Worm (Caenorhabditis elegans) whole organism, L4 larva: Measurements from ENCODE around the gene daf-15.
A peak's percentile ranks its signal among the peaks of the same experiment; 100 is the strongest.

Source experiments
- D1046.2 ChIP-seq: fragments of 200-800 bp; sonication (Bioruptor generic); IDR thresholded peaks from 2 replicates; pipeline ENCODE4 v1.3.6; 2022; ENCODE audit warnings: missing genetic modification characterization, missing compliant biosample characterization
- F10B5.3 ChIP-seq: sonication (generic microtip); optimal IDR thresholded peaks from 2 replicates; lab custom pipeline; 2016; ENCODE audit warnings: mild to moderate bottlenecking, missing genetic modification characterization, missing compliant biosample characterization
- F37D6.2 ChIP-seq: sonication (generic microtip); optimal IDR thresholded peaks from 2 replicates; lab custom pipeline; 2016; ENCODE audit warnings: mild to moderate bottlenecking, missing genetic modification characterization, missing compliant biosample characterization
- R02D3.7 ChIP-seq: fragments of 150-350 bp; sonication (generic microtip); optimal IDR thresholded peaks from 3 replicates; lab custom pipeline; 2014; ENCODE audit warnings: missing biosample characterization, missing genetic modification characterization
- T26A8.4 ChIP-seq: fragments of 200-800 bp; sonication (Bioruptor generic); IDR thresholded peaks from 2 replicates; pipeline ENCODE4 v1.3.6; 2022; ENCODE audit warnings: missing genetic modification characterization, missing compliant biosample characterization
- Y105C5A.15 ChIP-seq: fragments of 200-800 bp; sonication (Bioruptor generic); IDR thresholded peaks from 2 replicates; pipeline ENCODE4 v1.3.6; 2022; ENCODE audit warnings: missing genetic modification characterization, missing compliant biosample characterization
- Y48G9A.11 ChIP-seq: fragments of 200-800 bp; sonication (Bioruptor generic); IDR thresholded peaks from 2 replicates; pipeline ENCODE4 v1.3.6; 2022; ENCODE audit warnings: missing genetic modification reagents, missing genetic modification characterization, missing compliant biosample characterization
- Y5F2A.4 ChIP-seq: fragments of 200-800 bp; sonication (Bioruptor generic); optimal IDR thresholded peaks from 2 replicates; lab custom pipeline; 2018; ENCODE audit warnings: mild to moderate bottlenecking, missing genetic modification characterization, missing compliant biosample characterization
- ZK337.2 ChIP-seq: fragments of 200-800 bp; sonication (Bioruptor generic); IDR thresholded peaks from 2 replicates; pipeline ENCODE4 v1.3.6; 2022; ENCODE audit warnings: missing genetic modification reagents, missing genetic modification characterization, missing compliant biosample characterization
- ZK546.5 ChIP-seq, 2 experiments: sonication (generic microtip); optimal IDR thresholded peaks; 2 replicates each; lab custom pipeline; 2017; ENCODE audit warnings: missing biosample characterization in 2 of 2, missing genetic modification characterization in 2 of 2
- aha-1 ChIP-seq: fragments of 150-350 bp; peaks from one replicate; lab custom pipeline; 2014; ENCODE audit warnings: missing biosample characterization, missing genetic modification characterization
- arid-1 ChIP-seq: fragments of 200-800 bp; sonication (Bioruptor generic); conservative IDR thresholded peaks from 2 replicates; pipeline ENCODE4 v1.3.6; 2022; ENCODE audit warnings: missing genetic modification reagents, missing genetic modification characterization, missing compliant biosample characterization
- attf-4 ChIP-seq: sonication (generic microtip); optimal IDR thresholded peaks from 3 replicates; lab custom pipeline; 2017; ENCODE audit warnings: missing biosample characterization, missing genetic modification characterization
- ceh-28 ChIP-seq: fragments of 150-350 bp; optimal IDR thresholded peaks from 2 replicates; lab custom pipeline; 2014; ENCODE audit warnings: missing biosample characterization, missing genetic modification reagents, missing genetic modification characterization
- ceh-44 ChIP-seq: fragments of 200-800 bp; sonication (Bioruptor generic); IDR thresholded peaks from 2 replicates; pipeline ENCODE4 v1.3.6; 2022; ENCODE audit warnings: missing genetic modification reagents, missing genetic modification characterization, missing compliant biosample characterization
- ceh-62 ChIP-seq: sonication (generic microtip); optimal IDR thresholded peaks from 2 replicates; lab custom pipeline; 2017; ENCODE audit warnings: missing biosample characterization, missing genetic modification characterization
- daf-16 ChIP-seq, 3 experiments: sonication (generic microtip); optimal IDR thresholded peaks; 2 replicates each; lab custom pipeline; 2016 to 2017; ENCODE audit warnings: missing genetic modification characterization in 3 of 3, missing genetic modification reagents in 3 of 3, mild to moderate bottlenecking in 2 of 3, missing compliant biosample characterization in 2 of 3, missing biosample characterization in 1 of 3, moderate library complexity in 1 of 3
- daf-19 ChIP-seq: fragments of 200-800 bp; sonication (Bioruptor generic); conservative IDR thresholded peaks from 2 replicates; pipeline ENCODE4 v1.3.6; 2022; ENCODE audit warnings: missing genetic modification characterization, missing compliant biosample characterization
- daf-8 ChIP-seq: fragments of 200-800 bp; sonication (Bioruptor generic); IDR thresholded peaks from 2 replicates; pipeline ENCODE4 v1.3.6; 2022; ENCODE audit warnings: missing genetic modification characterization, missing compliant biosample characterization
- duxl-1 ChIP-seq: sonication (generic microtip); optimal IDR thresholded peaks from 2 replicates; lab custom pipeline; 2016; ENCODE audit warnings: mild to moderate bottlenecking, missing genetic modification characterization, moderate library complexity, missing compliant biosample characterization; ENCODE audit not compliant: poor library complexity
- dve-1 ChIP-seq: sonication (generic microtip); optimal IDR thresholded peaks from 2 replicates; lab custom pipeline; 2017; ENCODE audit warnings: antibody characterized with exemption, mild to moderate bottlenecking, missing genetic modification characterization, missing compliant biosample characterization; ENCODE audit not compliant: insufficient read depth
- egl-27 ChIP-seq: sonication (generic microtip); optimal IDR thresholded peaks from 3 replicates; lab custom pipeline; 2017; ENCODE audit warnings: missing biosample characterization, missing genetic modification reagents, missing genetic modification characterization
- egl-43 ChIP-seq: fragments of 200-800 bp; sonication (Bioruptor generic); IDR thresholded peaks from 2 replicates; pipeline ENCODE4 v1.3.6; 2022; ENCODE audit warnings: missing genetic modification reagents, missing genetic modification characterization, missing compliant biosample characterization
- fkh-10 ChIP-seq: fragments of 150-350 bp; optimal IDR thresholded peaks from 2 replicates; lab custom pipeline; 2014; ENCODE audit warnings: missing biosample characterization, missing genetic modification reagents, missing genetic modification characterization
- hif-1 ChIP-seq, 2 experiments: sonication (generic microtip); optimal IDR thresholded peaks; 2 replicates each; lab custom pipeline; 2016 to 2017; ENCODE audit warnings: missing compliant biosample characterization in 2 of 2, missing genetic modification characterization in 2 of 2, missing genetic modification reagents in 2 of 2, missing genotype in 2 of 2, mild to moderate bottlenecking in 1 of 2
- hlh-30 ChIP-seq: sonication (generic microtip); optimal IDR thresholded peaks from 2 replicates; lab custom pipeline; 2017; ENCODE audit warnings: antibody characterized with exemption, mild to moderate bottlenecking, missing genetic modification characterization, missing compliant biosample characterization; ENCODE audit not compliant: insufficient read depth
- hmg-1.1 ChIP-seq: fragments of 200-800 bp; sonication (Bioruptor generic); IDR thresholded peaks from 2 replicates; pipeline ENCODE4 v1.3.6; 2022; ENCODE audit warnings: missing genetic modification reagents, missing genetic modification characterization, missing compliant biosample characterization
- lin-1 ChIP-seq: fragments of 200-800 bp; sonication (Bioruptor generic); IDR thresholded peaks from 2 replicates; pipeline ENCODE4 v1.3.6; 2022; ENCODE audit warnings: missing genetic modification reagents, missing genetic modification characterization, missing compliant biosample characterization
- lin-29 ChIP-seq: fragments of 200-800 bp; sonication (Bioruptor generic); IDR thresholded peaks from 2 replicates; pipeline ENCODE4 v1.3.6; 2022; ENCODE audit warnings: missing genetic modification reagents, missing genetic modification characterization, missing compliant biosample characterization
- lin-39 ChIP-seq: fragments of 150-350 bp; optimal IDR thresholded peaks from 2 replicates; lab custom pipeline; 2014; ENCODE audit warnings: missing biosample characterization, missing genetic modification reagents, missing genetic modification characterization
- lir-3 ChIP-seq: sonication (generic microtip); optimal IDR thresholded peaks from 2 replicates; lab custom pipeline; 2016; ENCODE audit warnings: mild to moderate bottlenecking, missing genetic modification characterization, missing compliant biosample characterization
- mdt-29 ChIP-seq: fragments of 200-800 bp; sonication (Bioruptor generic); IDR thresholded peaks from 2 replicates; pipeline ENCODE4 v1.3.6; 2022; ENCODE audit warnings: missing genetic modification reagents, missing genetic modification characterization, missing compliant biosample characterization
- mep-1 ChIP-seq: fragments of 150-350 bp; sonication (generic microtip); optimal IDR thresholded peaks from 3 replicates; lab custom pipeline; 2014; ENCODE audit warnings: missing biosample characterization, missing genetic modification characterization
- mes-2 ChIP-seq: sonication (generic microtip); optimal IDR thresholded peaks from 2 replicates; lab custom pipeline; 2016; ENCODE audit warnings: missing genotype, mild to moderate bottlenecking, missing genetic modification characterization, missing compliant biosample characterization; ENCODE audit not compliant: poor library complexity, severe bottlenecking
- mxl-2 ChIP-seq: fragments of 200-800 bp; sonication (Bioruptor generic); conservative IDR thresholded peaks from 2 replicates; pipeline ENCODE4 v1.3.6; 2022; ENCODE audit warnings: missing genetic modification reagents, missing genetic modification characterization, missing compliant biosample characterization
- mxl-3 ChIP-seq: fragments of 200-800 bp; sonication (Bioruptor generic); optimal IDR thresholded peaks from 2 replicates; lab custom pipeline; 2018; ENCODE audit warnings: mild to moderate bottlenecking, missing genetic modification characterization, missing compliant biosample characterization
- nhr-28 ChIP-seq: fragments of 150-350 bp; optimal IDR thresholded peaks from 2 replicates; lab custom pipeline; 2014; ENCODE audit warnings: missing biosample characterization, missing genetic modification characterization
- nhr-42 ChIP-seq: fragments of 200-800 bp; sonication (Bioruptor generic); IDR thresholded peaks from 2 replicates; pipeline ENCODE4 v1.3.6; 2022; ENCODE audit warnings: missing genetic modification characterization, missing compliant biosample characterization
- nhr-48 ChIP-seq: sonication (generic microtip); optimal IDR thresholded peaks from 2 replicates; lab custom pipeline; 2016; ENCODE audit warnings: mild to moderate bottlenecking, missing genetic modification characterization, missing compliant biosample characterization
- nhr-6 ChIP-seq: fragments of 150-350 bp; optimal IDR thresholded peaks from 2 replicates; lab custom pipeline; 2014; ENCODE audit warnings: missing biosample characterization, missing genetic modification characterization
- pha-4 ChIP-seq, 2 experiments: fragments of 150-350 bp in 1 of 2; fragments of 200-800 bp in 1 of 2; sonication (Bioruptor generic) in 1 of 2; IDR thresholded peaks in 1 of 2; optimal IDR thresholded peaks in 1 of 2; 2 replicates each; pipeline versions ENCODE4 v1.3.6 to Lab custom; 2014 to 2022; ENCODE audit warnings: missing genetic modification characterization in 2 of 2, missing genetic modification reagents in 2 of 2, missing biosample characterization in 1 of 2, missing compliant biosample characterization in 1 of 2
- php-3 ChIP-seq: fragments of 200-800 bp; sonication (Bioruptor generic); IDR thresholded peaks from 2 replicates; pipeline ENCODE4 v1.3.6; 2022; ENCODE audit warnings: missing genetic modification reagents, missing genetic modification characterization, missing compliant biosample characterization
- rbr-2 ChIP-seq: sonication (generic microtip); optimal IDR thresholded peaks from 2 replicates; lab custom pipeline; 2016; ENCODE audit warnings: missing genotype, missing genetic modification characterization, missing compliant biosample characterization
- sdz-12 ChIP-seq: fragments of 200-800 bp; sonication (Bioruptor generic); optimal IDR thresholded peaks from 2 replicates; lab custom pipeline; 2018; ENCODE audit warnings: mild to moderate bottlenecking, missing genetic modification characterization, missing compliant biosample characterization
- skn-1 ChIP-seq: fragments of 150-350 bp; optimal IDR thresholded peaks from 2 replicates; lab custom pipeline; 2014; ENCODE audit warnings: missing biosample characterization, missing genetic modification characterization
- tra-1 ChIP-seq: fragments of 200-800 bp; sonication (Bioruptor generic); IDR thresholded peaks from 2 replicates; pipeline ENCODE4 v1.3.6; 2022; ENCODE audit warnings: missing genetic modification reagents, missing genetic modification characterization, missing compliant biosample characterization
- zfp-3 ChIP-seq: fragments of 200-800 bp; sonication (Bioruptor generic); conservative IDR thresholded peaks from 2 replicates; pipeline ENCODE4 v1.3.6; 2022; ENCODE audit warnings: missing genetic modification reagents, missing genetic modification characterization, missing compliant biosample characterization

daf-15 gene

DNA sequence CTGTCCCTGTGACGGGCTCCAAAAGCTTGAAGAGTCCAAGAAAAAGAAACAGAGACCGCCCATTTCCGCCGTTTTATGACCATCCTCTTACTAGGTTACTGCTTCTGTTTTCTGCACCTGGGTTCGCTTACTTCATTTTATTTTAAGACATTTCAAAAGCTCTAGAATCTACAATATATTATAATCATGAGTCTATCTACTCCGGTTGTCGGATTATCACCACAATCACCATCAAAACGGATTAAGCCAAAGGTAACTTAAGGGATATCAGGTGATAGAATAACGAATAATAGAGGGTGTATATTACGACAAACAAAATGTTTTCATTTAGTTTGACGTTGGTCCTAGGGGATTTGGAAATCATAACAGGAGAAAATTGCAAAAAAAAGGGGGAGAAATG, 46.3 kb downstream of the daf-15 start:
- TF ChIP-seq T26A8.4 (no peak), rbr-2 (tag; lab: Kevin White, UChicago) (no peak), hif-1 (tag; optimal IDR thresholded peaks at IDR 0.05; lab: Kevin White, UChicago) (no peak)

- TF ChIP-seq pha-4 (GFP tag; IDR thresholded peaks at IDR 0.05; lab: Robert Waterston, UW) (peak; percentile 74; the same call in 1 of the 2 replicates), pha-4 (tag; optimal IDR thresholded peaks at IDR 0.05; lab: Kevin White, UChicago) (no peak), skn-1 (tag; lab: Kevin White, UChicago) (no peak), rbr-2 (tag; lab: Kevin White, UChicago) (no peak), mxl-2 (GFP tag; lab: Robert Waterston, UW) (no peak), lin-29 (GFP tag; lab: Robert Waterston, UW) (no peak), lin-39 (tag; lab: Kevin White, UChicago) (no peak), hlh-30 (tag; lab: Kevin White, UChicago) (no peak), duxl-1 (tag; lab: Kevin White, UChicago) (no peak), F10B5.3 (no peak), daf-8 (GFP tag; lab: Robert Waterston, UW) (no peak), attf-4 (tag; lab: Kevin White, UChicago) (no peak), tra-1 (GFP tag; lab: Robert Waterston, UW) (no peak), mep-1 (tag; lab: Kevin White, UChicago) (peak; percentile 73), lir-3 (no peak), F37D6.2 (tag; lab: Kevin White, UChicago) (no peak), daf-16 (GFP tag; optimal IDR thresholded peaks at IDR 0.05; lab: Kevin White, UChicago) (no peak), daf-16 (tag; optimal IDR thresholded peaks at IDR 0.05; lab: Kevin White, UChicago) (peak; percentile 20), hif-1 (tag; optimal IDR thresholded peaks at IDR 0.05; lab: Kevin White, UChicago) (no peak), Y48G9A.11 (GFP tag; lab: Robert Waterston, UW) (0 out of 2 replicates have a peak, but pooled peaks have one; percentile 63), ceh-28 (no peak), mdt-29 (no peak; the same call in none of the 2 replicates), nhr-42 (GFP tag; lab: Robert Waterston, UW) (peak; percentile 13; the same call in 1 of the 2 replicates), egl-27 (tag; lab: Kevin White, UChicago) (no peak), ceh-62 (no peak), ZK546.5 (tag; optimal IDR thresholded peaks at IDR 0.05; lab: Kevin White, UChicago) (no peak), mes-2 (no peak), dve-1 (tag; lab: Kevin White, UChicago) (peak; percentile 74), nhr-48 (tag; lab: Kevin White, UChicago) (no peak), fkh-10 (GFP tag; lab: Kevin White, UChicago) (no peak), R02D3.7 (tag; lab: Kevin White, UChicago) (no peak), aha-1 (tag; lab: Kevin White, UChicago) (no peak), sdz-12 (GFP tag; lab: Kevin White, UChicago) (no peak), ceh-44 (no peak), nhr-28 (tag; lab: Kevin White, UChicago) (no peak), nhr-6 (tag; lab: Kevin White, UChicago) (no peak), Y105C5A.15 (no peak), egl-43 (GFP tag; lab: Robert Waterston, UW) (no peak), lin-1 (GFP tag; lab: Robert Waterston, UW) (0 out of 2 replicates have a peak, but pooled peaks have one; percentile 33), zfp-3 (GFP tag; lab: Robert Waterston, UW) (peak; percentile 96), D1046.2 (GFP tag; lab: Robert Waterston, UW) (no peak), mxl-3 (GFP tag; lab: Kevin White, UChicago) (no peak), Y5F2A.4 (no peak), hmg-1.1 (GFP tag; lab: Robert Waterston, UW) (no peak; the same call in 1 of the 2 replicates), ZK337.2 (GFP tag; lab: Robert Waterston, UW) (no peak), php-3 (GFP tag; lab: Robert Waterston, UW) (0 out of 2 replicates have a peak, but pooled peaks have one; percentile 53), arid-1 (GFP tag; lab: Robert Waterston, UW) (no peak; the same call in 1 of the 2 replicates), daf-19 (GFP tag; lab: Robert Waterston, UW) (no peak)
Observed at ce11 chrIV:9438753-9439152, 52.7 kb downstream of the daf-15 start.
